Worm (Caenorhabditis elegans): ENCODE measurements around the gene C18B10.6.
"Not testable (repeated sequence)": the region's sequence is repeated elsewhere in the genome, so short reads cannot be mapped to it uniquely, and the experiment has no call there.

DNA sequence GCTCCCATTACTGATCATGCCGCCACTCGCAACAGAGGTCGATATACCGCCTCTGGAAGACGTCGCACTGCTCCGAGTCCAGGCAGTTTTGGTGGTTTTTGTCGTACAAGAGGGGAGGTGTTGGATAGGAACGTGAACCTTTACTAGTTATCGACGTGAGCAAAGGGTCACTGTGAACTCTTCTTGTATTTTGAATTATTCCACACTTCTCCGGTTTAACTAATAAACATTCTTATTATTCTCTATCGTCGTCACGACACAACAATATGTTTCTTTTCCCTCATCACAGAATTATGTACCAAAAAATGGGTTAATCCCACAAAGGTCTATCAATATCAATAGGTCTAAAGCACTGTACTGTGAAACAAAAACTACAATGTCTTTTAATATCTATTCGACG lies 30.6 kb upstream of the C18B10.6 start, which contains the start of gene nhr-171:
- not testable (repeated sequence) for TF ChIP-seq ztf-4 (tag; optimal IDR thresholded peaks at IDR 0.05); nhr-237 (tag; optimal IDR thresholded peaks at IDR 0.05); pag-3 (tag; optimal IDR thresholded peaks at IDR 0.05; ENCODE audit: borderline replicate concordance, insufficient read depth); dpl-1 (GFP tag; optimal IDR thresholded peaks at IDR 0.05); egl-13 (tag; optimal IDR thresholded peaks at IDR 0.05)
